Fruit fly (Drosophila melanogaster) whole organism, embryonic: ENCODE measurements around the gene CG17959.

Source experiments
- Antp ChIP-seq: fragments of 200-800 bp; sonication (Bioruptor generic); optimal IDR thresholded peaks from 3 replicates; lab custom pipeline; 2016; ENCODE audit warnings: missing biosample characterization, missing genetic modification characterization
- CG10209 ChIP-seq: fragments of 200-800 bp; sonication (Bioruptor generic); optimal IDR thresholded peaks from 3 replicates; lab custom pipeline; 2017; ENCODE audit warnings: missing biosample characterization, mild to moderate bottlenecking, missing genetic modification characterization, missing genetic modification reagents
- CG10959 ChIP-seq: fragments of 200-800 bp; sonication (Bioruptor generic); IDR thresholded peaks from 2 replicates; pipeline ENCODE4 v1.3.6; 2022; ENCODE audit warnings: missing biosample characterization, missing genetic modification characterization
- CG12155 ChIP-seq: fragments of 200-800 bp; sonication (Bioruptor generic); optimal IDR thresholded peaks from 3 replicates; lab custom pipeline; 2016; ENCODE audit warnings: missing biosample characterization, missing genetic modification characterization
- CG14710 ChIP-seq: fragments of 200-800 bp; sonication (Bioruptor generic); optimal IDR thresholded peaks from 3 replicates; lab custom pipeline; 2019; ENCODE audit warnings: missing biosample characterization, mild to moderate bottlenecking, missing genetic modification characterization, moderate library complexity
- CG14860 ChIP-seq: fragments of 200-800 bp; sonication (Bioruptor generic); IDR thresholded peaks from 3 replicates; pipeline ENCODE4 v1.3.6; 2022; ENCODE audit warnings: missing biosample characterization, missing genetic modification characterization; ENCODE audit not compliant: partially characterized antibody
- CG15601 ChIP-seq: fragments of 200-800 bp; sonication (Bioruptor generic); optimal IDR thresholded peaks from 3 replicates; lab custom pipeline; 2019; ENCODE audit warnings: missing biosample characterization, mild to moderate bottlenecking, missing genetic modification characterization, moderate library complexity
- CG1602 ChIP-seq: fragments of 200-800 bp; sonication (Bioruptor generic); optimal IDR thresholded peaks from 3 replicates; lab custom pipeline; 2016; ENCODE audit warnings: missing biosample characterization, missing genetic modification characterization
- CG18262 ChIP-seq: fragments of 200-800 bp; optimal IDR thresholded peaks from 3 replicates; lab custom pipeline; 2019; ENCODE audit warnings: missing biosample characterization, mild to moderate bottlenecking, missing genetic modification characterization, moderate library complexity
- CG2116 ChIP-seq: fragments of 200-800 bp; sonication (Bioruptor generic); optimal IDR thresholded peaks from 3 replicates; lab custom pipeline; 2018; ENCODE audit warnings: missing biosample characterization, mild to moderate bottlenecking, missing genetic modification characterization
- CG30020 ChIP-seq: fragments of 200-800 bp; optimal IDR thresholded peaks from 2 replicates; lab custom pipeline; 2019; ENCODE audit warnings: missing biosample characterization, mild to moderate bottlenecking, missing genetic modification characterization, moderate library complexity
- CG31441 ChIP-seq: fragments of 200-800 bp; sonication (Bioruptor generic); IDR thresholded peaks from 2 replicates; pipeline ENCODE4 v1.3.6; 2022; ENCODE audit warnings: missing biosample characterization, missing genetic modification characterization
- CG4360 ChIP-seq: fragments of 200-800 bp; sonication (Bioruptor generic); IDR thresholded peaks from 2 replicates; pipeline ENCODE4 v1.3.6; 2022; ENCODE audit warnings: missing biosample characterization, missing genetic modification characterization
- CG5180 ChIP-seq: fragments of 200-800 bp; sonication (Bioruptor generic); optimal IDR thresholded peaks from 3 replicates; lab custom pipeline; 2017; ENCODE audit warnings: missing biosample characterization, missing genetic modification characterization, mild to moderate bottlenecking, moderate library complexity, missing genetic modification reagents
- CG8359 ChIP-seq: fragments of 200-800 bp; sonication (Bioruptor generic); optimal IDR thresholded peaks from 2 replicates; lab custom pipeline; 2017; ENCODE audit warnings: missing biosample characterization, mild to moderate bottlenecking, missing genetic modification characterization, borderline replicate concordance
- CG8924 ChIP-seq: fragments of 200-800 bp; optimal IDR thresholded peaks from 3 replicates; lab custom pipeline; 2019; ENCODE audit warnings: missing biosample characterization, mild to moderate bottlenecking, missing genetic modification characterization, moderate library complexity
- CG9215 ChIP-seq: fragments of 200-800 bp; sonication (Bioruptor generic); IDR thresholded peaks from 2 replicates; pipeline ENCODE4 v1.3.6; 2022; ENCODE audit warnings: missing biosample characterization, missing genetic modification characterization
- Dbx ChIP-seq: fragments of 200-800 bp; sonication (Bioruptor generic); IDR thresholded peaks from 3 replicates; pipeline ENCODE4 v1.3.6; 2022; ENCODE audit warnings: missing biosample characterization, missing genetic modification characterization
- Ets65A ChIP-seq: fragments of 200-800 bp; sonication (Bioruptor generic); peaks from one replicate; lab custom pipeline; 2016; ENCODE audit warnings: missing biosample characterization, missing genetic modification characterization
- HLH4C ChIP-seq: fragments of 200-800 bp; sonication (Bioruptor generic); IDR thresholded peaks from 3 replicates; pipeline ENCODE4 v1.3.6; 2022; ENCODE audit warnings: missing biosample characterization, missing genetic modification characterization; ENCODE audit not compliant: partially characterized antibody
- Hr3 ChIP-seq: fragments of 200-800 bp; sonication (Bioruptor generic); optimal IDR thresholded peaks from 3 replicates; lab custom pipeline; 2016; ENCODE audit warnings: missing biosample characterization, missing genetic modification characterization
- Poxn ChIP-seq: fragments of 200-800 bp; sonication (Bioruptor generic); IDR thresholded peaks from 2 replicates; pipeline ENCODE4 v1.3.6; 2022; ENCODE audit warnings: missing biosample characterization, missing genetic modification characterization
- Spps ChIP-seq: fragments of 200-800 bp; sonication (Bioruptor generic); optimal IDR thresholded peaks from 2 replicates; lab custom pipeline; 2018; ENCODE audit warnings: missing biosample characterization, mild to moderate bottlenecking, missing genetic modification characterization
- Xbp1 ChIP-seq: fragments of 200-800 bp; sonication (Bioruptor generic); optimal IDR thresholded peaks from 3 replicates; lab custom pipeline; 2016; ENCODE audit warnings: missing biosample characterization, mild to moderate bottlenecking, missing genetic modification characterization
- ase ChIP-seq: fragments of 200-800 bp; sonication (Bioruptor generic); IDR thresholded peaks from 3 replicates; pipeline ENCODE4 v1.3.6; 2022; ENCODE audit warnings: missing biosample characterization, missing genetic modification characterization
- corto ChIP-seq: fragments of 200-800 bp; sonication (Bioruptor generic); optimal IDR thresholded peaks from 2 replicates; lab custom pipeline; 2016; ENCODE audit warnings: missing biosample characterization, mild to moderate bottlenecking, missing genetic modification characterization, moderate library complexity
- disco-r ChIP-seq: fragments of 200-800 bp; sonication (Bioruptor generic); optimal IDR thresholded peaks from 2 replicates; lab custom pipeline; 2016; ENCODE audit warnings: missing biosample characterization, missing genetic modification characterization
- esg ChIP-seq: fragments of 200-800 bp; sonication (Bioruptor generic); conservative IDR thresholded peaks from 2 replicates; pipeline ENCODE4 v1.3.6; 2022; ENCODE audit warnings: missing biosample characterization, missing genetic modification characterization
- grau ChIP-seq: fragments of 200-800 bp; optimal IDR thresholded peaks from 3 replicates; lab custom pipeline; 2019; ENCODE audit warnings: missing biosample characterization, mild to moderate bottlenecking, missing genetic modification characterization, moderate library complexity
- gsb ChIP-seq: fragments of 200-800 bp; sonication (Bioruptor generic); IDR thresholded peaks from 2 replicates; pipeline ENCODE4 v1.3.6; 2022; ENCODE audit warnings: missing biosample characterization, missing genetic modification characterization
- gsb-n ChIP-seq: fragments of 200-800 bp; sonication (Bioruptor generic); optimal IDR thresholded peaks from 3 replicates; lab custom pipeline; 2018; ENCODE audit warnings: missing biosample characterization, mild to moderate bottlenecking, missing genetic modification characterization
- inv ChIP-seq: fragments of 200-800 bp; sonication (Bioruptor generic); IDR thresholded peaks from 2 replicates; pipeline ENCODE4 v1.3.6; 2022; ENCODE audit warnings: missing biosample characterization, missing genetic modification characterization; ENCODE audit not compliant: partially characterized antibody
- lab ChIP-seq: fragments of 200-800 bp; sonication (Bioruptor generic); optimal IDR thresholded peaks from 3 replicates; lab custom pipeline; 2017; ENCODE audit warnings: missing biosample characterization, missing genetic modification characterization, mild to moderate bottlenecking, moderate library complexity, missing genetic modification reagents
- lilli ChIP-seq: fragments of 200-800 bp; sonication (Bioruptor generic); optimal IDR thresholded peaks from 3 replicates; lab custom pipeline; 2016; ENCODE audit warnings: missing biosample characterization, missing genetic modification characterization
- mirr ChIP-seq: fragments of 200-800 bp; sonication (Bioruptor generic); optimal IDR thresholded peaks from 3 replicates; lab custom pipeline; 2018; ENCODE audit warnings: missing biosample characterization, mild to moderate bottlenecking, missing genetic modification characterization
- mld ChIP-seq: fragments of 200-800 bp; sonication (Bioruptor generic); IDR thresholded peaks from 3 replicates; pipeline ENCODE4 v1.3.6; 2022; ENCODE audit warnings: missing biosample characterization, missing genetic modification characterization; ENCODE audit not compliant: partially characterized antibody
- oc ChIP-seq: fragments of 200-800 bp; sonication (Bioruptor generic); optimal IDR thresholded peaks from 2 replicates; lab custom pipeline; 2018; ENCODE audit warnings: missing biosample characterization, mild to moderate bottlenecking, missing genetic modification characterization, moderate library complexity
- otp ChIP-seq: fragments of 200-800 bp; sonication (Bioruptor generic); IDR thresholded peaks from 3 replicates; pipeline ENCODE4, ENCODE4 v1.3.6; 2022; ENCODE audit warnings: missing biosample characterization, missing genetic modification characterization
- pb ChIP-seq: fragments of 200-800 bp; sonication (Bioruptor generic); optimal IDR thresholded peaks from 3 replicates; lab custom pipeline; 2016; ENCODE audit warnings: missing biosample characterization, missing genetic modification characterization
- prd ChIP-seq, 3 experiments: fragments of >200 bp in 2 of 3; fragments of 200-800 bp in 1 of 3; sonication (Bioruptor generic) in 1 of 3; optimal IDR thresholded peaks in 2 of 3; IDR thresholded peaks in 1 of 3; 2 replicates in 2 of 3; 3 replicates in 1 of 3; pipeline versions ENCODE4 v1.3.6 to Lab custom; 2017 to 2022; ENCODE audit warnings: missing biosample characterization in 1 of 3, missing genetic modification characterization in 1 of 3
- pros ChIP-seq: fragments of 200-800 bp; sonication (Bioruptor generic); optimal IDR thresholded peaks from 3 replicates; lab custom pipeline; 2019; ENCODE audit warnings: missing biosample characterization, mild to moderate bottlenecking, missing genetic modification characterization, moderate library complexity
- pum ChIP-seq: fragments of 200-800 bp; sonication (Bioruptor generic); optimal IDR thresholded peaks from 2 replicates; lab custom pipeline; 2016; ENCODE audit warnings: missing biosample characterization, missing genetic modification characterization
- salm ChIP-seq: fragments of 200-800 bp; sonication (Bioruptor generic); optimal IDR thresholded peaks from 2 replicates; lab custom pipeline; 2018; ENCODE audit warnings: missing biosample characterization, mild to moderate bottlenecking, missing genetic modification characterization
- sens-2 ChIP-seq: fragments of 200-800 bp; sonication (Bioruptor generic); IDR thresholded peaks from 2 replicates; pipeline ENCODE4 v1.3.6; 2022; ENCODE audit warnings: missing biosample characterization, missing genetic modification characterization
- shn ChIP-seq: fragments of 200-800 bp; sonication (Bioruptor generic); optimal IDR thresholded peaks from 3 replicates; lab custom pipeline; 2016; ENCODE audit warnings: missing biosample characterization, missing genetic modification characterization
- tx ChIP-seq: fragments of 200-800 bp; sonication (Bioruptor generic); optimal IDR thresholded peaks from 2 replicates; lab custom pipeline; 2016; ENCODE audit warnings: missing biosample characterization, missing genetic modification characterization
- unpg ChIP-seq: fragments of 200-800 bp; sonication (Bioruptor generic); optimal IDR thresholded peaks from 3 replicates; lab custom pipeline; 2018; ENCODE audit warnings: missing biosample characterization, mild to moderate bottlenecking, missing genetic modification characterization, moderate library complexity
- zf30C ChIP-seq: fragments of 200-800 bp; sonication (Bioruptor generic); optimal IDR thresholded peaks from 3 replicates; lab custom pipeline; 2018; ENCODE audit warnings: missing biosample characterization, mild to moderate bottlenecking, missing genetic modification characterization

Gene CG17959

DNA sequence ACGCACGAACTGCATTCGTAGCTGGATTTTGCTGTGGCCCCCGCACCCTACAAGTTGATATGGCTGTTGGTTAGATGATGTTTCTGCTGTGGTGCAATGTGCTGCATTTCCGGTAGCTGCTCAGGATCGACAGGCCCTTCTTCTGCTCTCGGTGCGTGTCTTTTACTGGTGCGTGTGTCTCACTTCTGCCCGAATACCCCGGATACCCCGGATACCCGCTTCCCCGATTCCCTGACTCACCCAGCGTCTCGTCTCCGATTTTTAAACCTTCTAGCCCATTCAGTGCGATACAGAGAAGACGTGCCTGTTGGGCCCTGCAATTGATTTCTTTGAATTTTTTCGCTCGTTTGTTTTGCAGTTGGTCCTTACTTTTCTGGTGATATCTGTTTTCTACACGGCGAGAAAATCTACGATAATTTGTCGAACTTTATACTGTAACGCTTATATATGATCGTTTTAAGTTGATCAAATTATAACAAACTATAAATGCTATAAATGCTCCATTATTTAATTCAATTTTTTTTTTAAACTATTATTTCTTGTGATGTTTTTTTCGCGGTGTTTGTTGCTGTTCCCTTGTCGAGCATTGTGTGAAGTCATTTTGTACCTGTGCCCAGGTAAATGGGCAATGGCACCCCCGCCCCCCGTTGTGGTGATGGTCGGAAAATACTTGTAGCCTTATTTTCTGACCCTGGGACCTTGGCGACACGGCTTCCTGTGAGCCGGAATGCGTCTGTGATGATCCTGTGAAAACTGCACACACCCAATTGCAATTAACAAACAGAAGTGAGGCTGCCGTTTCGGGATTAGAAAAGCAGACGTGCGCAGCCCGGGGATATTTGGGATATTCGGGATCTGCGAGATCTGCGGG lies 38.2 kb downstream of the CG17959 start (continued):
- no peak for TF ChIP-seq lab (GFP tag; lab: Kevin White, UChicago)
- TF ChIP-seq grau (tag; lab: Kevin White, UChicago), result peak; percentile 40
- peak; percentile 72 for TF ChIP-seq CG10959 (GFP tag; lab: Robert Waterston, UW)
- TF ChIP-seq CG31441 (GFP tag; lab: Robert Waterston, UW), result peak; percentile 59
- peak; percentile 39 for TF ChIP-seq Spps (tag; lab: Kevin White, UChicago)
- peak; percentile 19 for TF ChIP-seq CG15601 (tag; lab: Kevin White, UChicago)
- no peak for TF ChIP-seq tx (GFP tag; lab: Kevin White, UChicago)
- peak; percentile 3 for TF ChIP-seq Antp (GFP tag; lab: Kevin White, UChicago)
- TF ChIP-seq sens-2 (GFP tag; lab: Robert Waterston, UW), result 0 out of 2 replicates have a peak, but pooled peaks have one; percentile 18
- TF ChIP-seq Hr3 (GFP tag; lab: Kevin White, UChicago), result peak; percentile 11
- no peak for TF ChIP-seq prd (optimal IDR thresholded peaks at IDR 0.05; lab: Kevin White, UChicago)
- TF ChIP-seq prd (GFP tag; IDR thresholded peaks at IDR 0.05; lab: Robert Waterston, UW), result peak; percentile 94
- TF ChIP-seq CG5180 (GFP tag; lab: Kevin White, UChicago), result no peak
- no peak for TF ChIP-seq CG9215 (GFP tag; lab: Robert Waterston, UW)
- TF ChIP-seq CG4360 (GFP tag; lab: Robert Waterston, UW), result 0 out of 2 replicates have a peak, but pooled peaks have one; percentile 33
- TF ChIP-seq shn (GFP tag; lab: Kevin White, UChicago), result no peak
- TF ChIP-seq unpg (GFP tag; lab: Kevin White, UChicago), result peak; percentile 32
- TF ChIP-seq CG18262, result peak; percentile 81
- no peak for TF ChIP-seq pb (GFP tag; lab: Kevin White, UChicago)
- TF ChIP-seq gsb (GFP tag; lab: Robert Waterston, UW), result no peak
- no peak for TF ChIP-seq Poxn (GFP tag; lab: Robert Waterston, UW)
- TF ChIP-seq Ets65A (GFP tag; lab: Kevin White, UChicago), result peak; percentile 90
- TF ChIP-seq Xbp1 (GFP tag; lab: Kevin White, UChicago), result peak; percentile 14
- TF ChIP-seq salm, result no peak
- TF ChIP-seq mld (GFP tag; lab: Robert Waterston, UW), result no peak
- TF ChIP-seq CG10209 (GFP tag; lab: Kevin White, UChicago), result peak; percentile 60
- no peak for TF ChIP-seq oc
- no peak for TF ChIP-seq inv (GFP tag; lab: Robert Waterston, UW)
- no peak for TF ChIP-seq otp (GFP tag; lab: Robert Waterston, UW)
- TF ChIP-seq HLH4C (GFP tag; lab: Robert Waterston, UW), result no peak
- TF ChIP-seq CG14860, result no peak
- peak; percentile 53 for TF ChIP-seq pum
- TF ChIP-seq disco-r (GFP tag; lab: Kevin White, UChicago), result no peak
- TF ChIP-seq CG8924 (tag; lab: Kevin White, UChicago), result peak; percentile 82
- TF ChIP-seq corto (GFP tag; lab: Kevin White, UChicago), result peak; percentile 48
- TF ChIP-seq CG30020 (tag; lab: Kevin White, UChicago), result no peak
- TF ChIP-seq CG2116, result peak; percentile 19
- TF ChIP-seq CG1602 (GFP tag; lab: Kevin White, UChicago), result peak; percentile 64
- no peak for TF ChIP-seq Dbx (GFP tag; lab: Robert Waterston, UW)
- TF ChIP-seq gsb-n (tag; lab: Kevin White, UChicago), result peak; percentile 61
- TF ChIP-seq CG14710 (tag; lab: Kevin White, UChicago), result peak; percentile 80
- no peak for TF ChIP-seq esg (GFP tag; lab: Robert Waterston, UW)
- TF ChIP-seq pros (GFP tag; lab: Kevin White, UChicago), result peak; percentile 13
- no peak for TF ChIP-seq mirr (GFP tag; lab: Kevin White, UChicago)
- TF ChIP-seq zf30C (GFP tag; lab: Kevin White, UChicago), result peak; percentile 94
- TF ChIP-seq lilli (GFP tag; lab: Kevin White, UChicago), result peak; percentile 30
- no peak for TF ChIP-seq ase (GFP tag; lab: Robert Waterston, UW)
- peak; percentile 20 for TF ChIP-seq CG12155 (GFP tag; lab: Kevin White, UChicago)
- peak; percentile 49 for TF ChIP-seq CG8359
